Worm (Caenorhabditis elegans): ENCODE results near the gene C14C11.1.
A peak's percentile ranks its signal among the peaks of the same experiment; 100 is the strongest.

Gene C14C11.1

DNA sequence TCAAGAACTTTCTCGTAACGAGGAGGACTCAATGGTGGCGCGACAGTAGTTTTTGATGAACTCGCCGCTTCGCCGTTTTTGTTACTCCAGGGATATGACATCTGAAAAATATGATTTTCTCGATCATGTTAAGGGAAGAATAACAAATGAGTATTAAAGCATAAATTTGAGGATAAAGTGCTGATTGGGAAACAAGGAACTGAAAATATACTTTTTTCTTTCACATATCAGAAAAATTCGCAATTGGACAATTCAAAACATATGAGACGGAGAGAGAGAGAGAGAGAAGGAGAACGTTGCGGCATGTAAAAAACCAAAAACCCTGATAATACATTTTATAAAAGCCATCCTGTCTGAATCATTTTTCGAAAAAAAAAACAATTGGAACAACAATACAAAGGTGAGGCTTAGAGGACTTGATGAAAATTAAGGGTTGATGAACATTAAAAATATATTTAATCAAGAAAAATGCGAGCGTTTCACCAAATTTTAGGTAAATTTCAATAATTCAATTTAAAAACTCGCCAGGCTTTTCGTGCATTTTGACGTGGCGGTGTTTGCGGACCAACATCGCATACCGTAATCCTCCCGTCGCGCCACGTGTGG is 2.7 kb upstream of the C14C11.1 start, which contains the start of the genes mut-14 and C14C11.2:
Gene mut-14, minus strand, starts transcription at position 101 of the 606 bp plus-strand sequence.
Gene C14C11.2, plus strand, starts transcription at position 556 of the 606 bp plus-strand sequence.
- TF ChIP-seq blmp-1 (tag; optimal IDR thresholded peaks at IDR 0.05; ENCODE audit: insufficient read depth), result no peak
- no peak for TF ChIP-seq gmeb-1 (tag; optimal IDR thresholded peaks at IDR 0.05)
- no peak for TF ChIP-seq mdl-1 (tag; optimal IDR thresholded peaks at IDR 0.05)
- no peak for TF ChIP-seq mbf-1 (tag; optimal IDR thresholded peaks at IDR 0.05)
- no peak for TF ChIP-seq R02D3.7 (tag; optimal IDR thresholded peaks at IDR 0.05)

DNA sequence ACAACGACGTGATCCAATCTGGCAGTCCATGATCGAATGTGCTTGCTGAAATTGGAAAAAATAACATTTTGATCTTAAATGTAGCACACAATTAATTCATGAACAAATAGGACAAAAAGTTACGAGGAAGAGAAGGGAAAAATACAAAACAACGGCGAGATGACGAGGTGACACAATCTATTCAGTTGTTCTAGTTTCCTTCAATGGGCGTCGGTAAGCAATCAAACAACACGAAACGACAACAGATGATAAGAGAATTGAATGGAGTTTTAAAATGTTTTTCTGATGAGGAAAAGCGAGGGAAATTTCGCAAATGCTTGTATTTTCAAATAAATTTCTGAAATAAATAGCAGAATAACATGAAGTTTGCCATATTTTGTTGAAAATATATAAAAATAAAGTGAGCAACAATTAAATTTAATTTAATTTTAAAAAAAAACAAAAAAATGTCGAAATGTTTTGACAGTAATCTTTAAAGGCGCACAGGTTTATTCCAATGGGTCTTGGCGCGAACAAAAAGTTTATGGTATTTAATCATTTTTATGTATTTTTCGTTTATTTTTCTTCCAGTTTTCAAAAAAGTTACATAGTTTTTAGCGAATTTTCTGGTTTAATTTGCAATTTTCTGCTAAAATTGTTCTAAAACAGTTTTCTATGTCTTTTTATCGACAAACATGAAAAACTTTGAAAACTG is 2.8 kb downstream of the C14C11.1 start, which contains the start of gene C14C11.7:
Gene C14C11.7, minus strand, starts transcription at position 51 of the 694 bp plus-strand sequence.
- TF ChIP-seq ztf-11 (tag; optimal IDR thresholded peaks at IDR 0.05) (no peak), fos-1 (tag; optimal IDR thresholded peaks at IDR 0.05) (peak; percentile 1), ama-1 (optimal IDR thresholded peaks at IDR 0.05) (no peak)

DNA sequence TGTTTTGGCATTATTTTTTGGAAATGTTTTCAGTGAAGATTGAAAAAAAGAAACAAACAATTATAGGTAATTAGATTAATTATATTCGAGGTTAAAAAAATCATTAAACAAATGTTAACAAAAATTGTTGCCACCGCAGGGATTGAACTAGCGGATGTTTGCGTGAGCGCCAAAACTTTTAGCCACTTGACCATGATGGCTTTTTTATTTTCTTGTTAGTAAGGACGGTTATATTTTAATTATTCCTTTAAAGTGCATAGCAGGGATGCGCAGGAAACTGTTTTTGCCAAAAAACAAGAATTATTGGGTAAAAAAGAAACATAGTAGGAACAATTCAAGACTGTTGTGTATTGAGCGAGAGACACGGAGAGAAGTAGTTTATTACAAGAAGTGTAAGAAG is 3.9 kb downstream of the C14C11.1 start:
- TF ChIP-seq nhr-23 (tag; optimal IDR thresholded peaks at IDR 0.05) (no peak), Y55F3AM.14 (GFP tag; optimal IDR thresholded peaks at IDR 0.05) (peak; percentile 34), nhr-21 (tag; optimal IDR thresholded peaks at IDR 0.05) (peak; percentile 66), unc-55 (GFP tag; optimal IDR thresholded peaks at IDR 0.05) (no peak), sma-3 (GFP tag; optimal IDR thresholded peaks at IDR 0.05) (peak; percentile 65), gmeb-1 (tag; optimal IDR thresholded peaks at IDR 0.05) (peak; percentile 3), crh-2 (tag; optimal IDR thresholded peaks at IDR 0.05) (peak; percentile 55), peb-1 (tag; optimal IDR thresholded peaks at IDR 0.05) (no peak), sma-9 (GFP tag; optimal IDR thresholded peaks at IDR 0.05) (peak; percentile 69), sma-9 (tag; optimal IDR thresholded peaks at IDR 0.05) (no peak)

DNA sequence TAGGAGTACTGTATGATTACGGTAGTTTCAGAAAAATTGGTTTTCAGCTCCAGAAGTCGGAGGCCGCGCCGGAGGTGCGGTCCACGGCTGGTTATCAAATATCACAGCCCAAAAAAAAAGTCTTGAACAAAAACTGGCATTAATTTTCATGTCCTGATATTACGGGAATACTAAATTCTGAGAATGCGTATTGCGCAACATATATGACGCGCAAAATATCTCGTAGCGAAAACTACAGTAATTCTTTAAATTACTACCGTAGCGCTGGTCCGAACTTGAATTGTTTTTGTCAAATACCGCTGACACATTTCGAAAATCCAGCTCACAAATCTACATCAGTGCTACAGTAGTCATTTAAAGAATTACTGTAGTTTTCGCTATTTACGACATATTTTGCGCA is 5.6 kb downstream of the C14C11.1 start:
- no peak for TF ChIP-seq elt-3 (tag; optimal IDR thresholded peaks at IDR 0.05)
- TF ChIP-seq sem-4 (tag; optimal IDR thresholded peaks at IDR 0.05), result no peak
- TF ChIP-seq ama-1 (optimal IDR thresholded peaks at IDR 0.05), result no peak
- TF ChIP-seq nhr-11 (tag; optimal IDR thresholded peaks at IDR 0.05), result no peak
- TF ChIP-seq alr-1 (tag; optimal IDR thresholded peaks at IDR 0.05), result no peak
- TF ChIP-seq gmeb-1 (tag; optimal IDR thresholded peaks at IDR 0.05), result no peak
- TF ChIP-seq nhr-129 (tag; optimal IDR thresholded peaks at IDR 0.05), result no peak
- TF ChIP-seq Y55F3AM.14 (GFP tag; optimal IDR thresholded peaks at IDR 0.05), result no peak
- no peak for TF ChIP-seq sma-3 (GFP tag; optimal IDR thresholded peaks at IDR 0.05)
- TF ChIP-seq dmd-4 (tag; optimal IDR thresholded peaks at IDR 0.05), result no peak
- TF ChIP-seq unc-55 (GFP tag; optimal IDR thresholded peaks at IDR 0.05), result no peak
- no peak for TF ChIP-seq unc-39 (tag; optimal IDR thresholded peaks at IDR 0.05)
- TF ChIP-seq nhr-10 (tag; optimal IDR thresholded peaks at IDR 0.05), result no peak

DNA sequence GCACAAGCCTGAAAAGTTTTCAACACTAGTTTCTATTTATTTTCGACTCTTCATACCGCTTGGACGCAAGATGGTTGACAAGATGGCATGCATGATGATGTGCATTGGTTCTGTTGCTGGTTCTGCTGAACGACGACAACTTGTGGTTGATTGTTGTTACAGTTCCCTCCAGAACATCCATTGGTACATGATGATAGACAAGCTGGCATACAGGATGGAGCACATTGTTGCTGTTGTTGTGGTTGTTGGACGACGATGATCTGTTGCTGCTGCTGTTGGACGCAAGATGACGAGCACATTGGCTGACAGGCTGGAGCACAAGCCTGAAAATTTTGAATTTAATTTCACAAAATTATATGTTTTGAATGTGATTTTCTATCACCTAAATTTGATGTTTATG is 8.9 kb downstream of the C14C11.1 start:
- TF ChIP-seq ztf-1 (GFP tag; conservative IDR thresholded peaks at IDR 0.05), result no peak

DNA sequence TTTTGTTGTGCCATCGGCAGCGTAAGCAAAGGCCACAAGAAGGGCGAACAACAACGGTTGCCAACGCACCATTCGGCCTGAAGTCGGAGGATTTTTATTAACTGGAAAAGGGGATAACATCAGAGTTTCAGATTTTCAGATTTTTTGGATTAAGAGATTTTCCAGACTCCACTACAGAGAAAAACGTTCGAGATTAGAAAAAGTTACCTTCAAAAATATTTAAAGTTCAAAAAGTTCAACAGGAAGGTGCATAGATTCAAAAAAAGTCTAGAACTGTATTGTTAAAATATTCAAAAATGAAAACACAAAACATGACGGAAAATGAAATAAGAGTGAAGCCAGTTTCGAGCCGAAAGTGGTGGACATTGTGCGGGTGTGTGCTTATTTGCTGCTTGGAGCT is 12.6 kb downstream of the C14C11.1 start, which contains the start of gene pqn-13:
Gene pqn-13, minus strand, starts transcription at position 101 of the 400 bp plus-strand sequence.
- TF ChIP-seq nhr-21 (tag; optimal IDR thresholded peaks at IDR 0.05) (no peak), nhr-77 (tag; optimal IDR thresholded peaks at IDR 0.05) (no peak), ZK546.5 (tag; optimal IDR thresholded peaks at IDR 0.05) (no peak), nhr-129 (tag; optimal IDR thresholded peaks at IDR 0.05) (no peak)

DNA sequence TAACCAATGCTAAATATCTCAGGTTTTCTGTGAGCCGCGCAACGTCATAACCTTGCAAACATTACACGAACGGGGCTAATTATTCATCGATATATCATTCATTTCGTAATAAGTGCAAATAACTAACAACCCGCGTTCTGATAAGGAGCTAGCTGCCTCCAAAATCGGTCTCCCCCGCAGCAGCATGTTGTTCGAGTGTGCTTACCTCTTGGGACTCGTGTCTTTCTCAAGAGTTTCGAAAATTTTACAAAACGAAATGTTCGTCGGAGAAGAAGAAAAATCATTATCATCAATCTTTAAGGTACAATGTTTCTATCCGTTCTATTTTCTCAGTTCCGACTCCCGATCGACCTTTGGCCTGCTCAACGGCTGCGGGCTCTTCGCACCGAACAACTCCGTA is 14.5 kb downstream of the C14C11.1 start:
- TF ChIP-seq unc-55 (GFP tag; optimal IDR thresholded peaks at IDR 0.05), result no peak
- no peak for TF ChIP-seq egl-27 (tag; optimal IDR thresholded peaks at IDR 0.05)
- no peak for TF ChIP-seq ama-1 (optimal IDR thresholded peaks at IDR 0.05)
- no peak for TF ChIP-seq elt-1 (tag; optimal IDR thresholded peaks at IDR 0.05)
- no peak for TF ChIP-seq nhr-21 (tag; optimal IDR thresholded peaks at IDR 0.05)
- no peak for TF ChIP-seq ZK546.5 (tag; optimal IDR thresholded peaks at IDR 0.05)
- TF ChIP-seq ceh-82 (tag; optimal IDR thresholded peaks at IDR 0.05), result no peak
- no peak for TF ChIP-seq mbf-1 (tag; optimal IDR thresholded peaks at IDR 0.05)
- no peak for TF ChIP-seq nhr-23 (tag; optimal IDR thresholded peaks at IDR 0.05)
- no peak for TF ChIP-seq mdl-1 (tag; optimal IDR thresholded peaks at IDR 0.05)
- TF ChIP-seq lin-39 (tag; optimal IDR thresholded peaks at IDR 0.05), result no peak
- TF ChIP-seq snpc-4 (tag; optimal IDR thresholded peaks at IDR 0.05), result no peak
